Worm (Caenorhabditis elegans) whole organism, L2 larva: Measurements from ENCODE around the gene Y48G9A.11.

ENCODE experiments used
- C34F6.9 ChIP-seq: fragments of 150-350 bp; optimal IDR thresholded peaks from 2 replicates; lab custom pipeline; 2014; ENCODE audit warnings: missing biosample characterization, missing genetic modification characterization
- alr-1 ChIP-seq: fragments of 150-350 bp; optimal IDR thresholded peaks from 2 replicates; lab custom pipeline; 2014; ENCODE audit warnings: missing biosample characterization, missing genetic modification characterization
- lsy-2 ChIP-seq, 2 experiments: fragments of 150-350 bp in 1 of 2; sonication (generic microtip) in 1 of 2; optimal IDR thresholded peaks; 2 replicates each; lab custom pipeline; 2014 to 2017; ENCODE audit warnings: missing biosample characterization in 2 of 2, missing genetic modification characterization in 2 of 2
- nhr-237 ChIP-seq: fragments of 150-350 bp; optimal IDR thresholded peaks from 2 replicates; lab custom pipeline; 2014; ENCODE audit warnings: missing biosample characterization, missing genetic modification characterization
- nhr-77 ChIP-seq: fragments of 150-350 bp; optimal IDR thresholded peaks from 2 replicates; lab custom pipeline; 2014; ENCODE audit warnings: missing biosample characterization, missing genetic modification characterization
- skn-1 ChIP-seq: sonication (generic microtip); optimal IDR thresholded peaks from 2 replicates; lab custom pipeline; 2017; ENCODE audit warnings: missing biosample characterization, missing genetic modification characterization
- sma-3 ChIP-seq: sonication (generic microtip); optimal IDR thresholded peaks from 2 replicates; lab custom pipeline; 2016; ENCODE audit warnings: missing genetic modification reagents, missing genetic modification characterization, missing compliant biosample characterization
- unc-62 ChIP-seq: fragments of 150-350 bp; optimal IDR thresholded peaks from 2 replicates; lab custom pipeline; 2014; ENCODE audit warnings: missing biosample characterization, missing genetic modification reagents, missing genetic modification characterization
- ztf-11 ChIP-seq: sonication (generic microtip); optimal IDR thresholded peaks from 2 replicates; lab custom pipeline; 2017; ENCODE audit warnings: missing biosample characterization, missing genetic modification characterization
- ztf-4 ChIP-seq: fragments of 150-350 bp; optimal IDR thresholded peaks from 2 replicates; lab custom pipeline; 2014; ENCODE audit warnings: missing biosample characterization, missing genetic modification characterization

ce11 chrIII:2123673-2124187 lies 7.0 kb upstream of the Y48G9A.11 start, which contains the start of gene frl-1:
- TF ChIP-seq skn-1 (tag; lab: Kevin White, UChicago): no peak
- no peak for TF ChIP-seq lsy-2 (tag; optimal IDR thresholded peaks at IDR 0.05; lab: Kevin White, UChicago)
- TF ChIP-seq nhr-77 (tag; lab: Kevin White, UChicago): no peak
- no peak for TF ChIP-seq sma-3 (GFP tag; lab: Kevin White, UChicago)
- no peak for TF ChIP-seq C34F6.9 (tag; lab: Kevin White, UChicago)
- no peak for TF ChIP-seq ztf-4 (tag; lab: Kevin White, UChicago)
- no peak for TF ChIP-seq ztf-11 (tag; lab: Kevin White, UChicago)
- TF ChIP-seq nhr-237: no peak
- no peak for TF ChIP-seq unc-62 (GFP tag; lab: Kevin White, UChicago)
- TF ChIP-seq alr-1: no peak
